Fruit fly (Drosophila melanogaster) whole organism, prepupa: ENCODE data around the gene CG17187.

Experiments
- Blimp-1 ChIP-seq: fragments of 200-800 bp; sonication (Bioruptor generic); optimal IDR thresholded peaks from 3 replicates; lab custom pipeline; 2017; ENCODE audit warnings: missing biosample characterization, missing genetic modification characterization, mild to moderate bottlenecking, moderate library complexity, missing genetic modification reagents
- CG10631 ChIP-seq: fragments of 200-800 bp; sonication (Bioruptor generic); optimal IDR thresholded peaks from 2 replicates; lab custom pipeline; 2016; ENCODE audit warnings: missing biosample characterization, missing genetic modification characterization
- CG11294 ChIP-seq: fragments of 200-800 bp; sonication (Bioruptor generic); IDR thresholded peaks from 2 replicates; pipeline ENCODE4 v1.3.6; 2022; ENCODE audit warnings: missing biosample characterization, missing genetic modification characterization
- CG11902 ChIP-seq: fragments of 200-800 bp; sonication (Bioruptor generic); optimal IDR thresholded peaks from 3 replicates; lab custom pipeline; 2016; ENCODE audit warnings: missing biosample characterization, missing genetic modification characterization
- CG15336 ChIP-seq: fragments of 200-800 bp; sonication (Bioruptor generic); IDR thresholded peaks from 2 replicates; pipeline ENCODE4 v1.3.6; 2022; ENCODE audit warnings: missing biosample characterization, missing genetic modification characterization
- CG16779 ChIP-seq: fragments of 200-800 bp; sonication (Bioruptor generic); optimal IDR thresholded peaks from 3 replicates; lab custom pipeline; 2017; ENCODE audit warnings: missing biosample characterization, mild to moderate bottlenecking, missing genetic modification characterization
- CG31627 ChIP-seq: fragments of 200-800 bp; sonication (Bioruptor generic); optimal IDR thresholded peaks from 3 replicates; lab custom pipeline; 2016; ENCODE audit warnings: missing biosample characterization, missing genetic modification characterization
- CG32006 ChIP-seq: fragments of 200-800 bp; sonication (Bioruptor generic); optimal IDR thresholded peaks from 3 replicates; lab custom pipeline; 2017; ENCODE audit warnings: missing biosample characterization, mild to moderate bottlenecking, missing genetic modification characterization
- CG34406 ChIP-seq: fragments of 200-800 bp; sonication (Bioruptor generic); optimal IDR thresholded peaks from 3 replicates; lab custom pipeline; 2016; ENCODE audit warnings: missing biosample characterization, missing genetic modification characterization
- CG3919 ChIP-seq: fragments of 200-800 bp; sonication (Bioruptor generic); optimal IDR thresholded peaks from 3 replicates; lab custom pipeline; 2016; ENCODE audit warnings: missing biosample characterization, missing genetic modification characterization
- CG4318 ChIP-seq: fragments of 200-800 bp; sonication (Bioruptor generic); optimal IDR thresholded peaks from 3 replicates; lab custom pipeline; 2017; ENCODE audit warnings: missing biosample characterization, mild to moderate bottlenecking, missing genetic modification characterization
- CG6163 ChIP-seq: fragments of 200-800 bp; sonication (Bioruptor generic); IDR thresholded peaks from 3 replicates; pipeline ENCODE4 v1.3.6; 2022; ENCODE audit warnings: missing biosample characterization, missing genetic modification characterization
- CG6276 ChIP-seq: fragments of 200-800 bp; sonication (Bioruptor generic); optimal IDR thresholded peaks from 2 replicates; lab custom pipeline; 2017; ENCODE audit warnings: missing biosample characterization, mild to moderate bottlenecking, missing genetic modification characterization
- CG6854 ChIP-seq: fragments of 200-800 bp; sonication (Bioruptor generic); optimal IDR thresholded peaks from 2 replicates; lab custom pipeline; 2017; ENCODE audit warnings: missing biosample characterization, mild to moderate bottlenecking, missing genetic modification characterization
- CG7368 ChIP-seq: fragments of 200-800 bp; sonication (Bioruptor generic); optimal IDR thresholded peaks from 3 replicates; lab custom pipeline; 2016; ENCODE audit warnings: missing biosample characterization, missing genetic modification characterization
- CG8119 ChIP-seq: fragments of 200-800 bp; sonication (Bioruptor generic); IDR thresholded peaks from 3 replicates; pipeline ENCODE4 v1.3.6; 2022; ENCODE audit warnings: missing biosample characterization, missing genetic modification characterization
- CG9139 ChIP-seq: fragments of 200-800 bp; sonication (Bioruptor generic); optimal IDR thresholded peaks from 3 replicates; lab custom pipeline; 2017; ENCODE audit warnings: missing biosample characterization, mild to moderate bottlenecking, missing genetic modification characterization
- Eip93F ChIP-seq: fragments of 200-800 bp; sonication (Bioruptor generic); optimal IDR thresholded peaks from 2 replicates; lab custom pipeline; 2016; ENCODE audit warnings: missing biosample characterization, mild to moderate bottlenecking, missing genetic modification characterization
- Ets21C ChIP-seq: fragments of 200-800 bp; sonication (Bioruptor generic); optimal IDR thresholded peaks from 3 replicates; lab custom pipeline; 2016; ENCODE audit warnings: missing biosample characterization, missing genetic modification characterization
- Ets96B ChIP-seq: fragments of 200-800 bp; optimal IDR thresholded peaks from 2 replicates; lab custom pipeline; 2019; ENCODE audit warnings: missing biosample characterization, mild to moderate bottlenecking, missing genetic modification characterization, moderate library complexity
- Gug ChIP-seq: fragments of 200-800 bp; sonication (Bioruptor generic); IDR thresholded peaks from 2 replicates; pipeline ENCODE4 v1.3.6; 2022; ENCODE audit warnings: missing biosample characterization, missing genetic modification characterization
- Hr39 ChIP-seq: fragments of 200-800 bp; sonication (Bioruptor generic); optimal IDR thresholded peaks from 2 replicates; lab custom pipeline; 2016; ENCODE audit warnings: missing biosample characterization, missing genetic modification characterization
- Hr4 ChIP-seq: fragments of 200-800 bp; sonication (Bioruptor generic); optimal IDR thresholded peaks from 3 replicates; lab custom pipeline; 2016; ENCODE audit warnings: missing biosample characterization, missing genetic modification characterization
- Lpt ChIP-seq: fragments of 200-800 bp; sonication (Bioruptor generic); optimal IDR thresholded peaks from 3 replicates; lab custom pipeline; 2016; ENCODE audit warnings: missing biosample characterization, missing genetic modification characterization
- Met ChIP-seq: fragments of 200-800 bp; sonication (Bioruptor generic); optimal IDR thresholded peaks from 3 replicates; lab custom pipeline; 2016; ENCODE audit warnings: missing biosample characterization, missing genetic modification characterization
- OdsH ChIP-seq: fragments of 200-800 bp; sonication (Bioruptor generic); optimal IDR thresholded peaks from 3 replicates; lab custom pipeline; 2016; ENCODE audit warnings: missing biosample characterization, missing genetic modification characterization
- Smox ChIP-seq: fragments of 200-800 bp; sonication (Bioruptor generic); optimal IDR thresholded peaks from 3 replicates; lab custom pipeline; 2016; ENCODE audit warnings: missing biosample characterization, missing genetic modification characterization
- Sox102F ChIP-seq: fragments of 200-800 bp; sonication (Bioruptor generic); optimal IDR thresholded peaks from 2 replicates; lab custom pipeline; 2016; ENCODE audit warnings: missing biosample characterization, mild to moderate bottlenecking, missing genetic modification characterization
- Sox15 ChIP-seq: fragments of 200-800 bp; sonication (Bioruptor generic); optimal IDR thresholded peaks from 3 replicates; lab custom pipeline; 2016; ENCODE audit warnings: missing biosample characterization, missing genetic modification characterization
- achi ChIP-seq: fragments of 200-800 bp; sonication (Bioruptor generic); optimal IDR thresholded peaks from 3 replicates; lab custom pipeline; 2016; ENCODE audit warnings: missing biosample characterization, missing genetic modification characterization
- acj6 ChIP-seq: fragments of 200-800 bp; sonication (Bioruptor generic); optimal IDR thresholded peaks from 3 replicates; lab custom pipeline; 2016; ENCODE audit warnings: missing biosample characterization, missing genetic modification characterization
- cyc ChIP-seq: fragments of 200-800 bp; sonication (Bioruptor generic); optimal IDR thresholded peaks from 3 replicates; lab custom pipeline; 2016; ENCODE audit warnings: missing biosample characterization, missing genetic modification characterization
- dac ChIP-seq: fragments of 200-800 bp; sonication (Bioruptor generic); optimal IDR thresholded peaks from 2 replicates; lab custom pipeline; 2017; ENCODE audit warnings: missing biosample characterization, mild to moderate bottlenecking, missing genetic modification characterization
- dsx ChIP-seq: fragments of 200-800 bp; optimal IDR thresholded peaks from 3 replicates; lab custom pipeline; 2019; ENCODE audit warnings: missing biosample characterization, mild to moderate bottlenecking, missing genetic modification characterization, moderate library complexity; ENCODE audit not compliant: poor library complexity, severe bottlenecking
- esn ChIP-seq: fragments of 200-800 bp; sonication (Bioruptor generic); optimal IDR thresholded peaks from 2 replicates; lab custom pipeline; 2016; ENCODE audit warnings: missing biosample characterization, mild to moderate bottlenecking, missing genetic modification characterization, moderate library complexity
- fd59A ChIP-seq: fragments of 200-800 bp; sonication (Bioruptor generic); optimal IDR thresholded peaks from 2 replicates; lab custom pipeline; 2017; ENCODE audit warnings: missing biosample characterization, mild to moderate bottlenecking, missing genetic modification characterization, missing genetic modification reagents
- fd85E ChIP-seq: fragments of 200-800 bp; sonication (Bioruptor generic); optimal IDR thresholded peaks from 3 replicates; lab custom pipeline; 2016; ENCODE audit warnings: missing biosample characterization, missing genetic modification characterization
- fkh ChIP-seq: fragments of 200-800 bp; sonication (Bioruptor generic); optimal IDR thresholded peaks from 3 replicates; lab custom pipeline; 2017; ENCODE audit warnings: missing biosample characterization, mild to moderate bottlenecking, missing genetic modification characterization, moderate library complexity
- lz ChIP-seq: fragments of 200-800 bp; sonication (Bioruptor generic); optimal IDR thresholded peaks from 3 replicates; lab custom pipeline; 2016; ENCODE audit warnings: missing biosample characterization, missing genetic modification characterization
- net ChIP-seq: fragments of 200-800 bp; sonication (Bioruptor generic); optimal IDR thresholded peaks from 3 replicates; lab custom pipeline; 2016; ENCODE audit warnings: missing biosample characterization, missing genetic modification characterization
- pdm3 ChIP-seq: fragments of 200-800 bp; sonication (Bioruptor generic); optimal IDR thresholded peaks from 3 replicates; lab custom pipeline; 2016; ENCODE audit warnings: missing biosample characterization, missing genetic modification characterization
- salr ChIP-seq, 2 experiments: fragments of 200-800 bp; sonication (Bioruptor generic); optimal IDR thresholded peaks; 3 replicates each; lab custom pipeline; 2016 to 2018; ENCODE audit warnings: missing biosample characterization in 2 of 2, missing genetic modification characterization in 2 of 2, mild to moderate bottlenecking in 1 of 2
- spab ChIP-seq: fragments of 200-800 bp; sonication (Bioruptor generic); optimal IDR thresholded peaks from 2 replicates; lab custom pipeline; 2017; ENCODE audit warnings: missing biosample characterization, mild to moderate bottlenecking, missing genetic modification characterization, missing genetic modification reagents
- ss ChIP-seq, 2 experiments: fragments of 200-800 bp; sonication (Bioruptor generic); optimal IDR thresholded peaks; 2 replicates in 1 of 2; 3 replicates in 1 of 2; lab custom pipeline; 2017 to 2018; ENCODE audit warnings: mild to moderate bottlenecking in 2 of 2, missing biosample characterization in 2 of 2, missing genetic modification characterization in 2 of 2, moderate library complexity in 1 of 2
- svp ChIP-seq: fragments of 200-800 bp; sonication (Bioruptor generic); peaks from one replicate; lab custom pipeline; 2016; ENCODE audit warnings: missing biosample characterization, missing genetic modification characterization
- topi ChIP-seq: fragments of 200-800 bp; sonication (Bioruptor generic); optimal IDR thresholded peaks from 3 replicates; lab custom pipeline; 2016; ENCODE audit warnings: missing biosample characterization, missing genetic modification characterization
- vri ChIP-seq: fragments of 200-800 bp; sonication (Bioruptor generic); optimal IDR thresholded peaks from 3 replicates; lab custom pipeline; 2016; ENCODE audit warnings: missing biosample characterization, mild to moderate bottlenecking, missing genetic modification characterization

The CG17187 gene

dm6 chr3R:11216156-11216630, 15.5 kb downstream of the CG17187 start, which contains the start of the genes RpS25 and CG4820 (continued):
- TF ChIP-seq CG3919 (GFP tag; lab: Kevin White, UChicago) (peak; percentile 92), CG9139 (GFP tag; lab: Kevin White, UChicago) (peak; percentile 75), Lpt (peak; percentile 17), CG11902 (GFP tag; lab: Kevin White, UChicago) (peak; percentile 53), CG6163 (GFP tag; lab: Robert Waterston, UW) (peak; percentile 77; the same call in 2 of the 3 replicates), topi (GFP tag; lab: Kevin White, UChicago) (peak; percentile 86), CG16779 (tag; lab: Kevin White, UChicago) (peak; percentile 71), Ets21C (GFP tag; lab: Kevin White, UChicago) (peak; percentile 64), cyc (peak; percentile 88)

dm6 chr3R:11214449-11214950, 17.2 kb downstream of the CG17187 start, which contains the start of gene ZnT86D:
ZnT86D (minus strand) TSS chr3R:11214539.
- TF ChIP-seq CG3919 (GFP tag; lab: Kevin White, UChicago) (peak; percentile 62), Sox15 (GFP tag; lab: Kevin White, UChicago) (peak; percentile 25), topi (GFP tag; lab: Kevin White, UChicago) (peak; percentile 78), CG6276 (GFP tag; lab: Kevin White, UChicago) (no peak), salr (GFP tag; optimal IDR thresholded peaks at IDR 0.05; lab: Kevin White, UChicago) (peak in 1 of 2 experiments; percentile 54), Eip93F (GFP tag; lab: Kevin White, UChicago) (no peak), vri (GFP tag; lab: Kevin White, UChicago) (peak; percentile 56), net (GFP tag; lab: Kevin White, UChicago) (peak; percentile 44), CG10631 (GFP tag; lab: Kevin White, UChicago) (peak; percentile 76), pdm3 (GFP tag; lab: Kevin White, UChicago) (peak; percentile 69), Met (peak; percentile 76), svp (GFP tag; lab: Kevin White, UChicago) (no peak), Lpt (no peak), CG34406 (peak; percentile 50), Ets21C (GFP tag; lab: Kevin White, UChicago) (peak; percentile 58), CG7368 (no peak), OdsH (peak; percentile 71), Hr4 (GFP tag; lab: Kevin White, UChicago) (peak; percentile 87), CG8119 (GFP tag; lab: Robert Waterston, UW) (peak; percentile 51; the same call in 2 of the 3 replicates), spab (GFP tag; lab: Kevin White, UChicago) (no peak), achi (GFP tag; lab: Kevin White, UChicago) (peak; percentile 64), CG6854 (GFP tag; lab: Kevin White, UChicago) (peak; percentile 51), fd59A (GFP tag; lab: Kevin White, UChicago) (peak; percentile 1), dac (GFP tag; lab: Kevin White, UChicago) (peak; percentile 22), CG6163 (GFP tag; lab: Robert Waterston, UW) (0 out of 3 replicates have a peak, but pooled peaks have one; percentile 29), Smox (GFP tag; lab: Kevin White, UChicago) (peak; percentile 65), CG4318 (GFP tag; lab: Kevin White, UChicago) (no peak), CG16779 (tag; lab: Kevin White, UChicago) (no peak), fd85E (GFP tag; lab: Kevin White, UChicago) (no peak), ss (GFP tag; optimal IDR thresholded peaks at IDR 0.05; lab: Kevin White, UChicago) (peak; percentile 11 to 67), Hr39 (peak; percentile 75), CG11902 (GFP tag; lab: Kevin White, UChicago) (peak; percentile 67), CG31627 (GFP tag; lab: Kevin White, UChicago) (peak; percentile 71), CG32006 (peak; percentile 74), Gug (0 out of 2 replicates have a peak, but pooled peaks have one; percentile 54), Sox102F (GFP tag; lab: Kevin White, UChicago) (peak; percentile 76), CG15336 (GFP tag; lab: Robert Waterston, UW) (peak; percentile 60), Blimp-1 (GFP tag; lab: Kevin White, UChicago) (peak; percentile 35), acj6 (GFP tag; lab: Kevin White, UChicago) (peak; percentile 61), esn (GFP tag; lab: Kevin White, UChicago) (peak; percentile 83), dsx (peak; percentile 56), fkh (GFP tag; lab: Kevin White, UChicago) (peak; percentile 40), lz (GFP tag; lab: Kevin White, UChicago) (peak; percentile 80), Ets96B (tag; lab: Kevin White, UChicago) (peak; percentile 62), CG11294 (GFP tag; lab: Robert Waterston, UW) (peak; percentile 47; the same call in 1 of the 2 replicates)
